Worm (Caenorhabditis elegans): Measurements from ENCODE around the gene ztf-8.

Gene ztf-8

DNA sequence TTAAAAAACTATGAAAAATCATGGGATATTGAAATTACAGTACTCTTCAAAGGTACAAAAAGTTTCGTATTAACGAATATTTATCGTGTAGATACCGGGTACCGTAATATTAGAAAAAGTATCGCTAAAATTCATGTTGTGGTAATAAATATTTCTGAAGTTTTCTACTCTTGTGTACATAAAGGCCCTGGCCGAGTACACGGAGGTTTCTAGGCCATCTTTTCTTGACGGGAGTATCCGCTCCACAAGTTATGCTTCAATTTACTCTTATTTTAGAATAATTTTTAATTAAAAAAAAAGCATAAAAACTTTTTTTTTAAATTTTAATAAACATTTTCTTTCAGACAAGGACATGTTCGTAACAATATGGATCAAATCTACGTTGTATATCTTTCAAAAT lies 40.1 kb downstream of the ztf-8 start:
- no peak for TF ChIP-seq unc-62 (GFP tag; optimal IDR thresholded peaks at IDR 0.05)

DNA sequence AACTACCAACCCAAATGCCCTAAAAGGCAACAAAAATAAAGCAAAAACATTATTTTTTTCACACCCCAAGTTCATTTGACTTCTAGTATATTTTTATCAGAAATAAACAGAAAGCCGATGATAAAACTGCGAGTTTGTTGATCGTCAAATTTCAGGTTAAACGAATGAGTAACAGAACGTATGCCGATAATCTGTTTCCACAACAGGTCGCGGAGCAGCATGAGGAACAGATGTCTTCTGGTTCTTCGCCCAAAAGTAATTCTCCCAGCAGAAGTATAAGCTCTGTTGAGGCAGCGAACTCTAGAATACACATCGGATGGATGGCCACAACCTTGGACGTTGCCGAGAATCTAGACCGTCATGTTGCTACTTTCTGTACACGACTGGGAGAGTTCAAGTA lies 42.9 kb downstream of the ztf-8 start, which contains the start of gene prmt-5:
Gene prmt-5, plus strand, starts transcription at position 141 of the 400 bp plus-strand sequence.
- no peak for TF ChIP-seq unc-62 (GFP tag; optimal IDR thresholded peaks at IDR 0.05)

DNA sequence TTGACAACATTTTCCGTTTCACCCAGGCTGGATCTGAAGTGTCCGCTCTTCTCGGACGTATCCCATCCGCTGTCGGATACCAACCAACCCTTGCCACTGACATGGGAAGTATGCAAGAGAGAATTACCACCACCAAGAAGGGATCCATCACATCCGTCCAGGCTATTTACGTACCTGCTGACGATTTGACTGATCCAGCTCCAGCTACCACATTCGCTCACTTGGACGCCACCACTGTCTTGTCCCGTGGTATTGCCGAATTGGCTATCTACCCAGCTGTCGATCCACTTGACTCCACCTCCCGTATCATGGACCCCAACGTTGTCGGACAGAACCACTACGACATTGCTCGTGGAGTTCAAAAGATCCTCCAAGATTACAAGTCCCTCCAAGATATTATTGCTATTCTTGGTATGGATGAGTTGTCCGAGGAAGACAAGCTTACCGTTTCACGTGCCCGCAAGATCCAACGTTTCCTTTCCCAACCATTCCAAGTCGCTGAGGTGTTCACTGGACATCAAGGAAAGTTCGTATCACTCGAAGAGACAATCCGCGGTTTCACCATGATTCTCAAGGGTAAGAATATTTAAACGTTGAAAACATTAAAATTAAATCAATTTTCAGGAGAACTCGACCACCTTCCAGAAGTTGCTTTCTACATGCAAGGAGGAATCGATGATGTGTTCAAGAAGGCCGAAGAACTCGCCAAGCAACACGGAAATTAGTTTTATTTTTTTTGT lies 43.6 kb downstream of the ztf-8 start:
- TF ChIP-seq unc-62 (GFP tag; optimal IDR thresholded peaks at IDR 0.05): no peak

DNA sequence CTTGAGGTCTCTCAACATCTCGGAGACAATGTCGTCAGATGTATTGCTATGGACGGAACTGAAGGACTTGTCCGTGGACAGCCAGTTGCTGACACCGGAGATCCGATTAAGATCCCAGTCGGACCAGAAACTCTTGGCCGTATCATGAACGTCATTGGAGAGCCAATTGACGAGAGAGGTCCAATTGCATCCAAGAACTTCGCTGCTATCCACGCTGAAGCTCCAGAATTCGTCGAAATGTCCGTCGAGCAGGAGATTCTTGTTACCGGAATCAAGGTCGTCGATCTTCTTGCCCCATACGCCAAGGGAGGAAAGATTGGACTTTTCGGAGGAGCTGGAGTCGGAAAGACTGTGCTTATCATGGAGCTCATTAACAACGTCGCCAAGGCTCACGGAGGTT lies 44.4 kb downstream of the ztf-8 start:
- TF ChIP-seq unc-62 (GFP tag; optimal IDR thresholded peaks at IDR 0.05): no peak

DNA sequence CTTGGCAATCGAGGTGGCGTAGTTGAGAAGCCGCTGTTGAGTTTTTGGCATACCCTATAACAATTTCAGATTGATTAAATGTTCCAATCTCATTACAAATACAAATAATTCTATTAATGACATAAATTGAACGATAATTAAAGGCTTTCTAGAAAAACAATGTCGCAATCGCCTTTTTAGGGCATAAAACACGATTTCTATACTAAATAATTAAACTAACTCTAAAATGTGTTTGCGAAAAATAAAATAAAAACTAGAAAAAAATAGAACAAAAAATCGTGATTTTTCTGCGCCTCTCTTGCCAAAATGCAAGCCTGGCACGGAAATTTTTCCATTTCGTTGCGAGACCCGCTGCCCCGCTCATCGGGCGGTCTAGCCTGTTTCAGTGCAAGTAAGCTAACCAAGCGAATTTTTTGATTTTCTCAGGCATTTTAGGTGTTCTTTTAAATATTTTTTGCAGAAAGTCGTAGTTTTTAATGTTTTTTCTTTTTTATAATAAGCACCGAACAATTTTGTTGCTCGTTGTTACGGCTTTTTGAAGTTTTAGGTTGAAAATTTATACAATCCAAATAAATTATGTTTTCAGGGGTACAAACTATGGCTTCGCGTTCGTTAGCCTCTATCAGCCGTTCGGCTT lies 45.3 kb downstream of the ztf-8 start, which contains the start of the genes C34E10.12, C34E10.10 and atp-2:
Gene C34E10.12, minus strand, starts transcription at position 51 of the 637 bp plus-strand sequence.
Gene C34E10.10, minus strand, starts transcription at position 54 of the 637 bp plus-strand sequence.
Gene atp-2, plus strand, starts transcription at position 587 of the 637 bp plus-strand sequence.
- TF ChIP-seq unc-62 (GFP tag; optimal IDR thresholded peaks at IDR 0.05): no peak

DNA sequence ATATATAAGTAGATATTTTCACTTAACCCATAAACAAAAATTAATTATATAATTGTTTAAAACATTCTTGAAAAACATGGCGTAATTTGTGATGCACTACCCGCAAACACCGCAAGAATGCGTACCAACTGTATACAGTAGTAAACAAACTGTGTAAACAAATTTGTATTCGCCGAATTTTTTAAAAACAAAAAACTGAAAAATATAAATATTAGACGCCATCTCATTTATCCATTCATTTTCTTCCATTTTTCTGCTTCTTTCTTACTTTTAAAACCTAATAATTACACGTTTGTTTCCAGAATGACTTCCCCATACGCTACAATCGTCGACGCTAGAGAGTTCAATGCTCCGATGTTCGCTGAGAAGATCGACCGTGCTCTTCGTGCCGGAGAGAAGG lies 48.0 kb downstream of the ztf-8 start, which contains the start of gene nex-1:
Gene nex-1, plus strand, starts transcription at position 301 of the 400 bp plus-strand sequence.
- TF ChIP-seq unc-62 (GFP tag; optimal IDR thresholded peaks at IDR 0.05): no peak

DNA sequence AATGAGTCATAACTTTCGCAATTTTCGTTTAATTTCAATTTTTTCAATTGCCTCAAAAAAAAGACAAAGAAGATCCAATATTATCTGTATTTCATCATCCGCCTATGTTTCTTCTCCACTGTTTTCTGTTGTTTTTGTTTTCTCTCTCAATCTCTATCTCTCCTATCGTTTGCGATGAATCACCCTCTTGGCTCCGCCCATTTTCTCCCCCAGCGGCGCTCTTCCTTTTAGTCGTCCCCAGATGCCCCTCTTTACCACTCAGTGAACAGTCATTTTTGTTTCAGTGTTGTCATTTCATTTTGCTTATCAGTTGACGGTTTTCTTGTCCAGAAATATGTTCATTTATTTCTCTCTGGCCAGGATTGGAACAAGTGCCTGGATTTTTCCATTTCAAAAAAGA lies 48.4 kb downstream of the ztf-8 start:
- no peak for TF ChIP-seq unc-62 (GFP tag; optimal IDR thresholded peaks at IDR 0.05)

DNA sequence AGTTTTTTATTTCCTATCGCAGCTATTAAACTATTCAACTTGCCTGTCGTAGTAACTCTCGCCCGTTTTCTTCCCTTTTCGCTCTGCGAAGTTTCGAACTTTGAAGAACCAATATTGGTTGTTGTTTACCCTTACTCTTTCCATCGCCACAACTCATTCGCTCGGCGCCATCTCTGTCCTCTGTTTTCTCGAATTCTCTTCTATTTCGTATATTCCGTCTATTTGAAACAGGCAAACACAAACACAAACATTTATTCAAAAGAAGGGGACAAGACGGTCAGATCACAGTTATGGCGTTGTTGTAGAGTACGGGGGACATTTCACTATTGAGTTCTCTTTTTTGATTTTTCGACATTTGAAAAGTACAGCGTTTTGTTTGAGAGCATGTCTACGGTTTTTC lies 50.5 kb downstream of the ztf-8 start:
- TF ChIP-seq unc-62 (GFP tag; optimal IDR thresholded peaks at IDR 0.05): no peak

DNA sequence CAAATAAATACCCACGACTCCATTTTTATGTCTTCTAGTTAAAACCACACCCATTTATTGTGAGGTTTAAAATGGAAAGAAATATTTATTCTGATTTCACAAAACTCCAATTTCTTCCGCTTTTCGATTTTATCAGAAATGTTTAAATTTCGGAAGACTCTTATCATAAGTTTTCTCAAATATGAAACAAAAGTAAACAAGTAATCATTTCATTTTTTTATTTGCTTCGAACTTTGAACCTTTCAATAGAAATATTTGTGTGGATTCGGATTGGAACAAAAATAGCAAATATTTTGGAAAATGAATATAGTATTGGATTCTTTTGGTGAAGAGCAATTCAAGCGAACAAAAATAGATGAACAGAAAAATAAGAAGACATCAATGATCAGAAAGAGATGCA lies 51.5 kb downstream of the ztf-8 start:
- no peak for TF ChIP-seq unc-62 (GFP tag; optimal IDR thresholded peaks at IDR 0.05)
